Worm (Caenorhabditis elegans): Measurements from ENCODE around the gene R07C12.1.
A peak's percentile ranks its signal among the peaks of the same experiment; 100 is the strongest.
"Not testable (repeated sequence)": the region's sequence is repeated elsewhere in the genome, so short reads cannot be mapped to it uniquely, and the experiment has no call there.

R07C12.1 gene

ce11 chrIV:4142986-4143385 is 9.3 kb upstream of the R07C12.1 start, which contains the start of gene F49F1.12:
Gene F49F1.12 (minus strand): TSS chrIV:4143086.
- TF ChIP-seq pat-9, tbx-2, ceh-18 (tag; optimal IDR thresholded peaks at IDR 0.05): not testable (repeated sequence)

- TF ChIP-seq ceh-48 (tag; optimal IDR thresholded peaks at IDR 0.05): no peak
- TF ChIP-seq ceh-9 (tag; optimal IDR thresholded peaks at IDR 0.05): no peak
- TF ChIP-seq pag-3 (tag; optimal IDR thresholded peaks at IDR 0.05; ENCODE audit: borderline replicate concordance): no peak
Measured at ce11 chrIV:4144784-4145183, 7.5 kb upstream of the R07C12.1 start, which contains the start of gene R07C12.3. Gene R07C12.3 (plus strand): TSS chrIV:4145084.

DNA sequence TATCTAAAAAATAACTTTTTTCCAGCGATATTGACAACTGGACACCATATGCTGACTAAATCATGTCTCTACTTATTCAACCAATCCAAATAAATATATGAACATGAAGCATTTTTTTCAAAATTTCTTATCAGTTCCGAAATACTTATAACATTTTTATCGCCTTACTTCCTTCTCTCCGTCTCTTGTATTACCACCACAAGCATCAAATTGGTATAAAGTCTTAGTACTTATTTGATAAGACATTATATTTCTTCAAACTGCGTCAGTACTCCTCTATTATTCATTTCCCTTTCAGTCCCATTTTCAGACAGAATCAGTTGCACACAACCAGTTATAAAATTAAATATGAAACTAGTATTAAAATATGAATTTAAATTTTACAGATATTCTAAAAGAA is 4.4 kb upstream of the R07C12.1 start:
- peak; percentile 47 for TF ChIP-seq elt-2 (tag; optimal IDR thresholded peaks at IDR 0.05)
- TF ChIP-seq hlh-13 (GFP tag; optimal IDR thresholded peaks at IDR 0.05): no peak

ce11 chrIV:4150138-4150537 is 2.1 kb upstream of the R07C12.1 start:
- TF ChIP-seq ets-4 (tag; optimal IDR thresholded peaks at IDR 0.05) (no peak), pha-4 (tag; optimal IDR thresholded peaks at IDR 0.05) (no peak), ztf-16 (tag; optimal IDR thresholded peaks at IDR 0.05) (no peak), ceh-31 (tag; optimal IDR thresholded peaks at IDR 0.05) (no peak), ceh-34 (tag; optimal IDR thresholded peaks at IDR 0.05) (no peak), odd-2 (tag; optimal IDR thresholded peaks at IDR 0.05) (no peak), tbx-2 (tag; optimal IDR thresholded peaks at IDR 0.05) (no peak), K02D7.2 (tag; optimal IDR thresholded peaks at IDR 0.05) (no peak), tbx-7 (tag; optimal IDR thresholded peaks at IDR 0.05) (no peak), K09A11.1 (tag; optimal IDR thresholded peaks at IDR 0.05; ENCODE audit: insufficient read depth) (no peak), ceh-6 (GFP tag; optimal IDR thresholded peaks at IDR 0.05) (no peak), elt-4 (tag; optimal IDR thresholded peaks at IDR 0.05) (no peak), lin-11 (tag; optimal IDR thresholded peaks at IDR 0.05) (no peak), nfya-1 (tag; optimal IDR thresholded peaks at IDR 0.05) (no peak), ceh-19 (GFP tag; optimal IDR thresholded peaks at IDR 0.05) (no peak), C38D4.7 (GFP tag; optimal IDR thresholded peaks at IDR 0.05) (no peak), syd-9 (tag; optimal IDR thresholded peaks at IDR 0.05) (no peak), ceh-18 (tag; optimal IDR thresholded peaks at IDR 0.05) (no peak), unc-3 (GFP tag; conservative IDR thresholded peaks at IDR 0.05) (no peak), unc-3 (tag; optimal IDR thresholded peaks at IDR 0.05) (no peak)

DNA sequence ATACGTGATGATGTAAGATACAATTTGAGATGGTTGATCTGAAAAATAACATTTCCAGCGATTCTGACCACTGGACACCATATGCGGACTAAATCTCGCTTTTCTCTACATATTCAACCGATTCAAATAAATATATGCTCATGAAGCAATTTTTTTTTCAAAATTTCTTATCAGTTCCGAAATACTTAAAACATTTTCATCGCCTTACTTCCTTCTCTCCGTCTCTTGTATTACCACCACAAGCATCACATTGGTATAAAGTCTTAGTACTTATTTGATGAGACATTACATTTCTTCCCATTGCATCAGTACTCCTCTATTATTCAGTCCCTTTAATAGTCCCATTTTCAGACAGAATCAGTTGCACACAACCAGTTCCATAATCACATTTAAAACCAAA is 2.4 kb downstream of the R07C12.1 start, which contains the start of gene K08D10.14:
K08D10.14 (plus strand) TSS at position 301 of the 400 bp plus-strand sequence.
- TF ChIP-seq fax-1 (tag; optimal IDR thresholded peaks at IDR 0.05) (no peak), ceh-2 (tag; optimal IDR thresholded peaks at IDR 0.05) (no peak), dmd-4 (tag; optimal IDR thresholded peaks at IDR 0.05; ENCODE audit: borderline replicate concordance) (no peak), gmeb-2 (tag; optimal IDR thresholded peaks at IDR 0.05) (no peak), hlh-8 (tag; optimal IDR thresholded peaks at IDR 0.05) (no peak), tbx-2 (tag; optimal IDR thresholded peaks at IDR 0.05) (no peak), unc-86 (tag; optimal IDR thresholded peaks at IDR 0.05) (no peak)

DNA sequence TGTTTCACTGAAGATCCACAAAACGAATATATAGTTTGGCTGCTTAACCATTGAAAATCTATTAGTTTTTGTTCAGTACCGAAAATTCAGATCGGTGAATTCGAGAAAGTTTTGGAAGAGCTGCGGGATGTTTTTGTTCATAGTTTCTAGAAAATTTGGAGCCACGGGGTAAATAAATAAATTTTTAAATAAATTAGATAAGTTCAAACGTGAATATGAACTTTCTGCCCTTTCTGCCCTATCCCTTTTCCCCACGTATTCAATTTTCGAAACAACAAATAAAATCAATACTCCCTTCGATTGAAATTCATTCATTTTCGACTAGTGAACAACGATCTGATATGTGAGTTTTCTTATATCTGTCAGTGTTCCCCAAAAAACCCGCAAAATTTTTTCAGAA is 9.9 kb downstream of the R07C12.1 start, which contains the start of gene scrm-5:
scrm-5 (plus strand) TSS at position 301 of the 400 bp plus-strand sequence.
- TF ChIP-seq hlh-30 (tag; optimal IDR thresholded peaks at IDR 0.05; ENCODE audit: insufficient read depth): no peak

Measured in whole organism, late embryonic.